Worm (Caenorhabditis elegans): Measurements from ENCODE around the gene T22F3.12.

DNA sequence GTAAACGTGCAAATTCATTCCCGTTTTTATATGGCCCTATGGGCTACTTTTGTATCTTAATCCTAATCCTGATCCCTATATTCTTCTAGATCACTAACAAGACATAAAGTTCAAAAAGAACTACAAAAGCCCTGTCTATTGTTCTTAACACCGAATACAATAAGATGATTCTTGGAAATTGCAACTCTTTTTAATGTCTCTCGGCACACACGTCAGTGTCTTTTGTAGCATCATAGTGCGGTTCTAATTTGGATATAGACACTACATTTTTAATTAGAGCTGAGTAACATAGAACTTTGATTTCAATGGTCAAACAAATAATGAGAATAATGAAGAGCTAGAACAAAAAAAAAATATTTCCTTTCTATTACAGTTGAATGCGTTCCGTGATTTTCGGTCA is 47.9 kb upstream of the T22F3.12 start:
- no peak for TF ChIP-seq eyg-1 (tag; optimal IDR thresholded peaks at IDR 0.05)
- no peak for TF ChIP-seq ets-4 (tag; optimal IDR thresholded peaks at IDR 0.05)
- TF ChIP-seq tbx-2 (tag; optimal IDR thresholded peaks at IDR 0.05), result no peak
- TF ChIP-seq sox-4 (tag; optimal IDR thresholded peaks at IDR 0.05), result no peak
- no peak for TF ChIP-seq ama-1 (optimal IDR thresholded peaks at IDR 0.05)
- TF ChIP-seq sox-2 (GFP tag; IDR thresholded peaks at IDR 0.05), result no peak
- no peak for TF ChIP-seq fkh-10 (GFP tag; optimal IDR thresholded peaks at IDR 0.05)
- no peak for TF ChIP-seq ceh-19 (GFP tag; optimal IDR thresholded peaks at IDR 0.05)
- no peak for TF ChIP-seq T23F11.4 (GFP tag; optimal IDR thresholded peaks at IDR 0.05)
- TF ChIP-seq Y22D7AL.16 (tag; optimal IDR thresholded peaks at IDR 0.05), result no peak
- no peak for TF ChIP-seq pag-3 (tag; optimal IDR thresholded peaks at IDR 0.05; ENCODE audit: borderline replicate concordance)
- TF ChIP-seq lin-11 (tag; optimal IDR thresholded peaks at IDR 0.05), result no peak

All from whole organism, late embryonic.